Fruit fly (Drosophila melanogaster) ovary, adult (tissue): ENCODE measurements around the gene Teh4.
A peak's percentile ranks its signal among the peaks of the same experiment; 100 is the strongest.

Source experiments
- CG17801 ChIP-seq: fragments of 200-800 bp; optimal IDR thresholded peaks from 2 replicates; lab custom pipeline; 2019; ENCODE audit warnings: missing biosample characterization, mild to moderate bottlenecking, missing genetic modification characterization, moderate library complexity; ENCODE audit not compliant: partially characterized antibody

The Teh4 gene

DNA sequence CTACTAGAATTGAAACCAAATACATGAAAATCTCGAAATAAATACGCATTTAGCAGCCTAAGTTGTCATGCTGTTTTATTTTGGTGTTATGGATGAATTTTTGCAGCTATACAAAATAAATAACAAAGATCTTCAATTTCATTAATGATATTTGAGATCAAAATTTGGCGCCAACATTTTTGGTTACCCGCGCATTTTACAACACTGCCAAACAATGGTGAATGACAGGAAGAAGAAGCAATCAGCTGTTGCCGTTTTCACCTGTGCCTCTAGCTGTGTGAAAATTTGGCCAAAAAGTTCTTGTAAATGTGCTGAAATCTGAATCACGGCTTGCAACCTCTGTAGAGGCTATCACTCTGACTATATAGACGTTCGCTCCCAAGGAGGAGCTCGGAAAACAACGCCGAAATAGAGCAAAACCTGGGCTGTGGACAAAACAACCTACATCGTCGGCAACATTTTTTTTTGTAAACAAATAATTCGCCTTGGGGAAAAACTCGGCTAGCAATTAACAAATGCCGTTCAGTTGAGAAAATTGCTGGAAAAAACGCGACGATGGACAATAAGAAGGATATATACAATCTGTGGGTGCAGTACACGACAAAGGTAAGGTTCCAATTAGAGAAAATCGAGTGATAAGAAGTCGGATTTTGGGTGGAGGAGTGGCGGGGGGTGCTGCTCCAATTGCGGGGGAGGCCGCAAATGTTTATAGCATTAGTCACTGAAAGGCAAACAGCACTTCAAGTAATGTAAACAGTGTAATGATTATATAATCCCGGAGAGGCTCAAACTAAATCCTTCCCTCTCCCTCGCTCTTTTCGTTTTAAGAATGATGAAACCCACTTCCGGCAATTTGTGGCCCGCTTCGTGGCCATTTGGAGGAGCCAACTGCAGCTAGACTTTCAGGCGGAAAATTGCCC lies 15.9 kb upstream of the Teh4 start, which contains the start of gene CG43367:
TSS of gene CG43367 (plus strand) at position 264 of the 920 bp plus-strand sequence.
- no peak for TF ChIP-seq CG17801

DNA sequence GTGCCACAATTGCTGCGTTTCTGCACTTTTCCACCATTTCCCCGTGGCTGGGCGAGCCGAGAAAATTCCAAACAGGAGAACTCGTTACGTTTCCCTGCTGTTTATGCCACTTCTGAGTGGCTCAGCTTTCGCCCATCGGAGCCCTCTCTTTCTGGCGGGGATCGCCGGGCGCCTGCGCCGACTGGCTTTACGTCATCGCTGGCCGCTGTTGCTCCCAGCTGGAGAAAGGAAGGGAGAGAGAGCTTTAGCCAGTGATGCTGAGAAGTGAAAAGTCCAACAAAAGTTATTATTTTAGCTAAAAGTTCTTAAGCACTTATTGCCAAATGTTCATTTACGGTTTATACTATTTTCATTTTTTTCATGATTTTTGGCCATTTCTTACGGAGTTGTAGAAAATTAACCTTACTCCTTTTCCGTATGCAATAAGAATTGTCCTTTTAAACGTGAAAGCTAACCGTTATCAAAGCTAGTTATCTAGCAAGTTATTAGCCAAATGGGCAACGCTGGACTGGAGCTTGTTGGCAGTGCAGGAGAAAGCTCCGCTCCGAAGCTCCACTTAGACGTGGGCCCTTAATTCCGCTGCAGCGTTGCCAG lies 10.0 kb upstream of the Teh4 start, which contains the start of the genes Teh2 and tipE:
TSS of gene Teh2 (minus strand) at position 94 of the 594 bp plus-strand sequence.
TSS of gene tipE (plus strand) at position 570 of the 594 bp plus-strand sequence.
- TF ChIP-seq CG17801, result no peak

DNA sequence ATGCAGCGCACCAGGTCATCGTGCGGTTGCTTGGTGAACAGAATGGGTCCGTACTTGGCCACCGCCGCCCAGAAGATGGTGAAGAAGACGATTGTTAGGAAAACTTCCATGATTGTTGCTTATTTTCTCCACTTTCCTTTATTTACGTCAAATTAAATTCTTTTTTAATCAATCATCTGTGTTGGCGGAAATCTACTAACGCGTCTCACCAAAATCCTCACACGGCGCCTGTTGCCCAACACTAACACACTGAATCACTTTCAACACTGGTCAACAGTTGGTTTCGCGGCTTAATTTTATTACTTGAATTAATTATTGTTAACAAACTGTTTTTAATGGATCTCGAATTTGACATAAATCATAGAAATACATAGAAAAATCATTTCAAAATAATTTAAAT lies 8.6 kb upstream of the Teh4 start, which contains the start of gene VhaM9.7-c:
TSS of gene VhaM9.7-c (minus strand) at position 207 of the 400 bp plus-strand sequence.
- TF ChIP-seq CG17801, result peak; percentile 59

DNA sequence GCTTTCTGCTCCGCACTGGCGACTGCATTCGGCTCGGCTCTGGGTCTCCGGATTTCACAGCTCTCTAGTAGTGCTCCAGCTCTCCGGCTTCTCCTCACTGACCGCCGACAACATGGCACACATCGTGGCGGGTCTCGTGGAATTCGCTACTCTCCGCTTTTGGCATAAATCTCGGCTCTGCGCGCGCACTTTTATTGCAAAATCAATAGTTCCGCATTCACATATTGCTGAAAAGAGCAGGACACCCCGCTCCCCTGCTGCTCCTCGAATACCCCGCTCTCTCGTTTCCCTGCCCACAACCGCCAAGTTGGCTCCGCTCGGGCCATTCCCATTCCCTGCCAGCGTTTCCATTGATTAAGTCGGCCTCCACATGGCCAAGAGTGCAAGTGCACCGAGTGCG lies 7.2 kb upstream of the Teh4 start:
- TF ChIP-seq CG17801, result no peak

DNA sequence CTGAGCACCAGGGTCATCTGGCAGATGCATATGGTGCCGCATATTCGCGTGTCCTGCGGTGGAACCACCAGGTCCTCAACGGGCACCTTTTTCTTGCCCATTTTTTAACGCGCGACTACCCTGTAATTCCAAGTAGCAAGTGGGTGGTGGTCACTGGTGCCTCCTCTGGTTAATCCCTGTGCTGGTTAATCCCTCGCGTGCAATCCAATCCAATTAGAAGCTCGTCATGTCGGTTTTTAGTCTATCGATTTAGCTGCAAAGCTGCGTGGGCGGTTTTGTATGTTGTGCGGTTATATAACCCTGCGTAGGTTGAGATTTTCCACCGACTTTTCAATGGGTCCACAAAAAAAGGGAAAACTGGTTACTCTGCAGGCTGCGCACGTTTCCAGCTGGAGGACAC lies 6.5 kb upstream of the Teh4 start, which contains the start of gene Teh3:
TSS of gene Teh3 (minus strand) at position 101 of the 400 bp plus-strand sequence.
- no peak for TF ChIP-seq CG17801

DNA sequence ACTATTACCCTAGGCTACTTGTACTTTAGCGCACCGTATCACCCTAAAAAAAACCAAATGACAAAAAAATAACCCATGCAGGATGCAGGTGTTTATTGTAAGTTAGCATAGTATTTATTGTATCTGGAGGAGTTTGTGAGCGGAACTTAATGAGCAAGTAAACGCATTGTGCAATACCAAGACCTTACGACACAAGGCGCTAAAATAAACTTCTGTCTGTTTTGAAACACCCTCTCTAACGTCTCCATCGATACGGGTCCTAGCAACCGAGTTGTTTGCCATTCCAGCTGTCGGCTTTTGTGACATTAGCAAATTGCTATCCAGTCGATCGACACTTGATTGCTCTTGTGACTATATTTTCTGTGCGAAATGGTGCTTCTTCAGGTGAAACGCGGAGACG lies 4.5 kb downstream of the Teh4 start, which contains the start of gene CG18675:
TSS of gene CG18675 (plus strand) at position 301 of the 400 bp plus-strand sequence.
- TF ChIP-seq CG17801, result no peak

DNA sequence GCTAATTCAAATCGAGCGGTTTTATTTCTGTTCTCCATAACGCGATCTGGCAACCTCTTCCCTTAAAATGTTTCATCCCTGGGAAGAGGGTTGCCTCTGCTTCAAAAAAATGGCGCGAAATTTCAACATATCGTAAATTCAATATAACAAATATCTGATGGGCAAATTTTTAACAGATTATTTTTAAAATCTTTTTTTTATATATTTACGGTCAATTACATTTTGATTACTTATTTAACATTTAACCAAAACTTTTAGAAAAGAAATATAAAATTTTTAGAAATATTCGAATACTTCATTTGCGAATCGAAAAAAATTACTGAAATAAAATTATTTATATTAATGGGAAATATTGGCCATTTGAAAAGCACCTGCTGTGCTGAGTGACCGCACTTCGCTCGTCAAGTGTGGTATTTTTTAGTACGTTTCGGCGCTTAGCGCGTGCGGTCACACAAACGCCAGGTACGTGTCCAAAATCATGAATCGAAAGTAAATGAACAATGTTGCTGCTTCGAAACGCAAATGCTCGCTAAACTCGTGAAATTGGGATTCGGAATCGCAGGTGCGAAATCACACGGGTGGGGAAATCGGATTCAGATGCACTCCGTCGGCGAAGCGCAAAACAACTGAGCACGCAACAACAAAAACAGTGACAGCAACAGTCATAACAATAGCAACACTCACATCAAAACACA lies 8.0 kb downstream of the Teh4 start, which contains the start of gene Ero1L:
TSS of gene Ero1L (plus strand) at position 448 of the 695 bp plus-strand sequence.
- peak; percentile 30 for TF ChIP-seq CG17801

DNA sequence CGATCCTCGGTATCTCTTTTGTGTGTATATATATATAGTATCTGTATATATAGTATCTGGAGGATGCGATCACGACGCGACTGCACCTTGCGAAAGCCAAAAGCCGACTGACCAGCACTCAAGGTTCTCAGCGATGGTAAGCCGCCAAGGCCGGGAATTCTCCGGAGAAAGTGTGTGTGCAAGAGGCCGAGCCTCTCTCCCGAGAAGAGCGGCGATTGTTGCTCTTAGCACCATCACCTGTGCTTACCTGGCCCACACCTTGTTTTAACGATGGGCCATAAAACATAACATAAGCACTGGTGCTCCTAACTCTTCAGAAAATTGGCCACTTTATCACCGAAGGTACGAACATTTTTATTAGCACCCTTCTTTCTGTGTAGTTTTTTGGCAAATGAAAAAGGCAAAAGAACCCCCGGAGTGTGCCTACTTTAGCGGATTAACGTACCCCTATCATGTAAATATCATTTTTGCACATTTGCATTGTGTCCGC lies 10.7 kb downstream of the Teh4 start, which contains the start of gene mas:
TSS of gene mas (minus strand) at position 112 of the 490 bp plus-strand sequence.
- no peak for TF ChIP-seq CG17801

DNA sequence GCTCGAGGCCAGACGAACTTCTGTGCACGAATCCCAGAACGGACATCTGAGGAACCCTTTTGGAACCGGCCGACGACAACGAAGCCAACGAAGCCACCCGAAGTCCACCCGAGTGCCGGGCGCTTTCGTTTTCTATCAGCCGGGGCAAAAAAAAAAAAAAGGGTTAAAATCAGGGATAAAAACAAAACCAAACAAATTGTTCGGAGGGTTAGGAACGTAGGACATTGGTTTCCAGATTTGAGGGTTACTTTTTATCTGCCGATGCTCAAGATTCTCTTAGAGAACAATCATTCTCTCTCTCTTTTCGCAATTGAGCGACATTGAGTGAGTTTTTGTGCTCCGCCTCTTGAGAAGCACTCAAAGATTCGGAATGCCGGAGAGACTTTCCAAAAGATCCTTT lies 17.1 kb downstream of the Teh4 start, which contains the start of gene nab:
TSS of gene nab (minus strand) at position 7 of the 400 bp plus-strand sequence.
- no peak for TF ChIP-seq CG17801

DNA sequence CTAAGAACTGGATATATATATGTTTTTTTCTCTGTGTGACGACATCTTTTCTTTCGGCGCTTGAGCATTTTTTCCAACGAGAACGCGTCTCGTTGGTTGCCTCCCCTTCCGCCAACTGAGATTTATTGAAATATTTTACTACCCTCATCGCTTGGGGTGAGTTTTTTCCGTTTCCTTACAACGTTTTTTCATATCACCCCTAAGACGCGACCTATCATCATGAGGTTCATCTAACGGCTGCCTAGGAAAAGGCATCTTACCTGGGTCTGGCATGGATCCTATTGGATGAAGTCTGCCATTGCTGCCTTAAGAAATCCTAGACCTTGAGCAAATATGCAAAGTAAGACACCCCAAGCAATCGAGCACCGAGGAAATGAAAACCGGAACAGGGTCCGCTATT lies 18.8 kb downstream of the Teh4 start:
- TF ChIP-seq CG17801, result no peak

DNA sequence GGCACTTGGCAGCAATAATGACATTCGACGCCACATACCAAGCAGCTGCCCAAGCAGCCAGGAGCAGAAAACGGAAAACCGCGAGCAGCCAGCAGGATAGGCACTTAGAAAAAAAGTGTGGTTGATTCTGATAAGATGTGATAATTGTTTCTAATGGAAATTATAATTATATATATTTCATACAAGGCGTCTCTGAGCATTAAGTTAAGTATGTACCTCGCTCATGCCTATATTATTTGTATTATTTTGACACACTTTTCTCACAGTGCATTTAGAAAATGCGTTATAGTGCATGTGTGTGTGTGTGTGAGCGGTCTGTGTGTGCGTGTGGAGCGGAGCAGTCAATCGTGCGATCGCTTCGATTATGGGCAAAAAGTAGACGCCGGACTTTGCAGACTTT lies 19.7 kb downstream of the Teh4 start:
- TF ChIP-seq CG17801, result no peak

DNA sequence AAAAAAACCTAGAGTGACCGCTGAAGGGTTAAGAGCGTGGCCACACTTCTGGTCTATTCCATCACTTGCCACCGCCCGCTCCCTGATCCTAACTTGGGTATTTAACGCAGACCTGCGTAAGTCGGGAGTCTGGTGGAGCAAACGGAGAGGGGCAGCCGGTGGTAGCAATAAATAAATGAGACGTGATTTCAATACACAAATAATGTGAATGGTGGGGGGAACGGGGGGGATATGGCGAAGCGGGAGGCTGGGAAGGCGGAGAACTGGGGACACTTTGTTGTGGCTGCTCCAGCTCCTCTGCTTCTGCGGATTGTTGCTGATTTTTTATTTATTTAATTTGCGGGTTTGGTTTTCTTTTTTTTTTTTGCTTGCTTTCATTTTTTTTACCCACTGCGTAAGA lies 20.2 kb downstream of the Teh4 start:
- no peak for TF ChIP-seq CG17801

DNA sequence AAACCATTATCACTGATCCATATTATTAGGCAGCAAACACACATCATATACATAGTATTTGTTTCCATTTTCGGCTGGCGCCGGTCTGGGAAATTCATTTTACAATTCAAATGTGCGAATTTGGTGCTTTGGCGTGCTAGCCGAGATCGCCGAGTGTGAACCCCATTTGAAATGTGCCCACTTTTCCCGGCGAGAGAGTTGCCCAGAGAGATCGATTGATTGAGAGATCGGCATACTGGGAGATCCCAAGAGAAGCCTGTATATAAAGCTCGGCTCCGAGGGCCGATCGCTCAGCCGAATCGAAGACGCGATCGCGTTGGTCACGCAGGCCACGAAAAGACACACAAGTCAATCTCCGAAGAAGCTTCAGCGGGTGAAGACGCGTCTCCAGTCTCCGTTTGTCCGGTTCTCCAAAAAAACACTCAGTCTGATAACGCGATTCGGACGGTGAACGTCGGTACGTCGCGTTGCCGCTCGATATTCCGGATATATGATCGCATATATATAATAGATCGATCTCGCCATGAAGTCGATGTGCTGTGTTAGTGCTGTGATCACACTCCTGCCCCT lies 29.6 kb downstream of the Teh4 start, which contains the start of gene CG1299:
TSS of gene CG1299 (plus strand) at position 291 of the 570 bp plus-strand sequence.
- no peak for TF ChIP-seq CG17801

DNA sequence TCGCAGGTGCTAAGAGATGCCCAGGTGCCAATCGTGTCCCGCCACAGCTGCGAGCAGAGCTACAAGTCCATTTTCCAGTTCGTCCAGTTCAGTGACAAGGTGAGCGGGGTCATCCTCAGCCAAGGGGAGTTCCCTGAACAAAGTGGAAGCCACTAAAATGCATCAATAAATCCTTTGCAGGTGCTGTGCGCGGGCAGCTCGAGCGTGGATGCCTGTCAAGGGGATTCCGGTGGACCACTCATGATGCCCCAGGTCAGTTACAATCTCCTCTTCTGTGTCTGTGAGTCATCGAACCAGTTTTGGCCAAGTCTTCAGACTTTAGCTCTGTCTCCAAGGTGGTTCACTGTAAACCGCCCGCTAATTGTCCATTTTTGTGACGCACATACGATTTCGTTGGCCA lies 32.8 kb downstream of the Teh4 start:
- TF ChIP-seq CG17801, result no peak

DNA sequence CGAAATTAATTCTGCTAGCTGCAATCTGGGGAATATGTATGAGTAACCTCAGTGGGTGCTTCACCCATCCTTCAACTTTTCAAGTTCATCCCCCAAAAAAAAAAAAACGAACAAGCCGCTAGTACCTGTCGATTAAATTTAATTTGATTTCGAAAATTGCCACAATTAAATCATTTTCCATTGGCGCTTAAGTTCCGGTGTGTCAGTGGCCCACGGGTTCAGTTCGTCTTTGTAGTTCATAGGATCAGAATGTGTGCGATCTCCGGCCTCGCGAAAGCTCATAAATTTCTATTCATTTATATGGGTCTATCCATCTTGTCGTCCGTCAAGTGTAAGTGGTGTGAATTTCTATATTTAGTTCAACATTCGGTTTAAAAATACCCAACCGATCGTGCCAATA lies 36.0 kb downstream of the Teh4 start, which contains the start of gene CG32260:
TSS of gene CG32260 (plus strand) at position 301 of the 400 bp plus-strand sequence.
- no peak for TF ChIP-seq CG17801

DNA sequence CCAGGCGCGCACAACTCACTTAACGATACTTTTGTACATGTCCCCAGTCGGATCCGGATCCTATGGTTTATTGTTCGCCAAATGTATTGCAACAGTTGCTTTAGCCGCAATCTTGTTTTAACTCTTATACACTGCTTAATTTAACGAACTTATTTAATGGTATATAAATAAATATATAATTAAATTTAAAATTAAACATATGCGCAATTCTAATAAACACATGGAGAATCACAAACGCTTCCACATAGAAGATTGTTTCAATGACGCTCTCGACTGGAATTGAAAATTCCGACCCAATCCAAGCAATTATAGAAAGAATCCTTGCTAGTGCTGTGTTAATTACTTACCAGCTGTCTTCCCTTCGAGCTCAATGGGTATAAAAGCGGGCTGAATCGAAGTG lies 36.9 kb downstream of the Teh4 start, which contains the start of gene Akh:
TSS of gene Akh (plus strand) at position 301 of the 400 bp plus-strand sequence.
- TF ChIP-seq CG17801, result no peak
